Worm (Caenorhabditis elegans) whole organism, mixed stage, embryonic: ENCODE data around the gene F42A9.7.

Experiments
- ces-1 ChIP-seq: fragments of 150-350 bp; optimal IDR thresholded peaks from 2 replicates; lab custom pipeline; 2014; ENCODE audit warnings: missing biosample characterization, missing genetic modification reagents, missing genetic modification characterization
- elt-3 ChIP-seq: fragments of 150-350 bp; optimal IDR thresholded peaks from 2 replicates; lab custom pipeline; 2014; ENCODE audit warnings: missing biosample characterization, missing genetic modification characterization
- lin-13 ChIP-seq: fragments of 150-350 bp; optimal IDR thresholded peaks from 2 replicates; lab custom pipeline; 2014; ENCODE audit warnings: missing biosample characterization, missing genetic modification characterization
- nhr-237 ChIP-seq: fragments of 150-350 bp; optimal IDR thresholded peaks from 2 replicates; lab custom pipeline; 2014; ENCODE audit warnings: missing biosample characterization, missing genetic modification characterization
- pha-4 ChIP-seq: fragments of 150-350 bp; optimal IDR thresholded peaks from 2 replicates; lab custom pipeline; 2018; ENCODE audit warnings: missing biosample characterization, missing genetic modification reagents, missing genetic modification characterization
- unc-120 ChIP-seq: sonication (generic microtip); optimal IDR thresholded peaks from 2 replicates; lab custom pipeline; 2017; ENCODE audit warnings: missing genetic modification characterization, missing compliant biosample characterization; ENCODE audit not compliant: poor library complexity, severe bottlenecking
- unc-39 ChIP-seq: fragments of 150-350 bp; optimal IDR thresholded peaks from 2 replicates; lab custom pipeline; 2014; ENCODE audit warnings: missing biosample characterization, missing genetic modification characterization
- unc-62 ChIP-seq: fragments of 150-350 bp; optimal IDR thresholded peaks from 2 replicates; lab custom pipeline; 2014; ENCODE audit warnings: missing biosample characterization, missing genetic modification reagents, missing genetic modification characterization

DNA sequence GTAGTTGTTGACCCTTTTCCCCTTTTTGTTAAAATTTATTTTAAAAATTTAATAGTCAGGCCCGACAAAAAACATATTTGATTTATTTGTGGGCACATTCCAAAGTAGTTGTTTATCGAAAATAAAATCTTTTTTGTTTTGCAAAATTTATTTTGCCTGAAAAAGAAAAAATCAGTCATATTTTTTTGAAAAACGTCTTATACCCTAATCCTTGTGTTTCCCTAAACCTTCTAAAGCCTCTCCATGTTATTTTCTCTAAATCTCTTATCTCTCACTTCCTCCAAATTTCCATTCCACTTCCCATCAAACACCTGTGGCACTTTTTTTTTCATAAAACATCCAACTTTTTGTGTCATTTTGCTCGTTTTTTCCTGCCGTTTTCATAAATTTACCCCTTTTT lies 8.7 kb downstream of the F42A9.7 start:
- TF ChIP-seq unc-62 (GFP tag; lab: Kevin White, UChicago) = no peak
- no peak for TF ChIP-seq unc-39 (tag; lab: Kevin White, UChicago)
- TF ChIP-seq pha-4 (tag; lab: Kevin White, UChicago) = no peak
- TF ChIP-seq elt-3 (tag; lab: Kevin White, UChicago) = no peak
- TF ChIP-seq lin-13 (tag; lab: Kevin White, UChicago) = no peak
- no peak for TF ChIP-seq unc-120 (tag; lab: Kevin White, UChicago)
- no peak for TF ChIP-seq ces-1
- no peak for TF ChIP-seq nhr-237 (tag; lab: Kevin White, UChicago)
